Worm (Caenorhabditis elegans): ENCODE results near the gene B0563.7.

B0563.7 gene

DNA sequence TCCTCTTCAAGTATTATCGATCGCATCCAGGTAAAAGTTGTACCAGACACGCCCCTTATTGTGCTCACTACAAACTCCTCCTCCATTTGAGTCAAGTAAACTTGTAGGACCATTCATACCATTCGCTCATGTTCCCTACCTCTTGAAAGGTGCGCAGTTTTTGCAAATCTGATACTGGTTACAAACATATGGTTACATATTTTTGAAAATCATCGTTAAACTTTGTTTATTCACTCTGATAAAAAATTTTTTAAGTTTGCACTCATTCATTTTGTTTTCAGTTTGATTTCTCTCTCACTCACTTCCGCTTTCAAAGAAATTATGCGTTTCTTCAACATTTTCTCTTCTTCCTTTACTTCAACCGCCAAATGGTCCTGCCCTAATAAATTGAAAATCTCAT lies 17.1 kb upstream of the B0563.7 start, which contains the start of gene B0563.1:
B0563.1 (plus strand) TSS at position 301 of the 400 bp plus-strand sequence.
- no peak for TF ChIP-seq tbx-2 (tag; optimal IDR thresholded peaks at IDR 0.05)
- no peak for TF ChIP-seq unc-98 (GFP tag; IDR thresholded peaks at IDR 0.05)
- no peak for TF ChIP-seq fos-1 (tag; optimal IDR thresholded peaks at IDR 0.05)
- TF ChIP-seq lsy-2 (tag; optimal IDR thresholded peaks at IDR 0.05) = no peak
- TF ChIP-seq ceh-8 (GFP tag; optimal IDR thresholded peaks at IDR 0.05) = no peak
- TF ChIP-seq lin-35 (GFP tag; optimal IDR thresholded peaks at IDR 0.05) = no peak
- no peak for TF ChIP-seq dpl-1 (GFP tag; optimal IDR thresholded peaks at IDR 0.05)
- no peak for TF ChIP-seq zag-1 (tag; optimal IDR thresholded peaks at IDR 0.05)
- TF ChIP-seq efl-1 (optimal IDR thresholded peaks at IDR 0.05) = no peak
- peak in 1 of 2 experiments; percentile 24 for TF ChIP-seq efl-1 (GFP tag; optimal IDR thresholded peaks at IDR 0.05 in 1 of 2)

DNA sequence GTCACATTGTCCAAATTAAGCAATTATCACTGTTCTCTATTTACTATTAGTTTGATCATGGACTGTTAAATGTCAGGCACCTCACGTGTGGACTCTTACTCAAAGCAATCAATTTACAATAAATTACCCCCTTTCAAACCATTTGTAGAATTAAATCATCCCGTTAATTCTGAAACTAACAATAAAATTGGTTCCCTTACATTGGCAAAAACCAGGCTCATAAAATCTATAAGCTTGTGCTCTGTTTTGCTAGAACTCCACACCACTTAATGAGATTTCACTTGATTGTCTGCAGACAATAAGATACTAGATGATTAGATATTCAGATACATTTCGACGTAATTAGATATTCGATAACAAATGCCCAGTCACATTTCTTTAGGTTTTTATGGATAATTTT lies 15.9 kb upstream of the B0563.7 start:
- TF ChIP-seq nhr-84 (tag; optimal IDR thresholded peaks at IDR 0.05) = no peak
- TF ChIP-seq lsy-2 (tag; optimal IDR thresholded peaks at IDR 0.05) = no peak
- no peak for TF ChIP-seq isw-1 (GFP tag; IDR thresholded peaks at IDR 0.05)
- TF ChIP-seq mef-2 (tag; optimal IDR thresholded peaks at IDR 0.05) = no peak
- TF ChIP-seq mep-1 (tag; optimal IDR thresholded peaks at IDR 0.05) = no peak
- TF ChIP-seq fos-1 (tag; optimal IDR thresholded peaks at IDR 0.05) = no peak
- no peak for TF ChIP-seq elt-2 (tag; optimal IDR thresholded peaks at IDR 0.05)
- TF ChIP-seq lin-39 (tag; optimal IDR thresholded peaks at IDR 0.05) = no peak
- no peak for TF ChIP-seq lin-13 (GFP tag; optimal IDR thresholded peaks at IDR 0.05)
- TF ChIP-seq lin-15B (tag; optimal IDR thresholded peaks at IDR 0.05) = no peak
- no peak for TF ChIP-seq jun-1 (tag; optimal IDR thresholded peaks at IDR 0.05)
- no peak for TF ChIP-seq ceh-88 (GFP tag; IDR thresholded peaks at IDR 0.05)

DNA sequence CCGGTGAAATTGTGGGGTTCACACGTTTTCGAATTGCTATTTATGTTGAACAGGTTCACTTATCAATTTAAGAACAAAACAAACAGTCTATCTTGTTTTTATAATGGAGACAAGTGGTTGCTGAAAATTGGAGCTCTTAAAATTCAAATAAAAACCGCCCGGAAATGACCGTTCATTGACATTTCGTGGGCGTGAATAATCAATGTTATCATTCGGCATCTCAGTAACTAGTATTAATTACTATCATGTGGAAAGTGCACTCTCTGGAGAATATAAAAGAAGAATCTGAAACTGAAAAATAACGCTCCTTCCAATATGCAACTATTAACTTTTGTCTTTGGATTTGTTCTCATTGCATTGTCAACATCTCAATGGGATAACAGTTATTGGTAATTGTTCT lies 14.1 kb upstream of the B0563.7 start, which contains the start of gene B0563.9:
B0563.9 (plus strand) TSS at position 301 of the 400 bp plus-strand sequence.
- no peak for TF ChIP-seq snpc-4 (tag; optimal IDR thresholded peaks at IDR 0.05)
- TF ChIP-seq jun-1 (tag; optimal IDR thresholded peaks at IDR 0.05) = no peak
- no peak for TF ChIP-seq nhr-85 (tag)
- no peak for TF ChIP-seq nhr-11 (tag; optimal IDR thresholded peaks at IDR 0.05)
- no peak for TF ChIP-seq ama-1 (optimal IDR thresholded peaks at IDR 0.05)
- TF ChIP-seq nhr-20 (tag; optimal IDR thresholded peaks at IDR 0.05) = no peak
- TF ChIP-seq nhr-76 (tag; optimal IDR thresholded peaks at IDR 0.05) = no peak
- TF ChIP-seq egl-27 (tag; optimal IDR thresholded peaks at IDR 0.05) = no peak
- no peak for TF ChIP-seq mdl-1 (tag; optimal IDR thresholded peaks at IDR 0.05)
- no peak for TF ChIP-seq zag-1 (tag; optimal IDR thresholded peaks at IDR 0.05)

DNA sequence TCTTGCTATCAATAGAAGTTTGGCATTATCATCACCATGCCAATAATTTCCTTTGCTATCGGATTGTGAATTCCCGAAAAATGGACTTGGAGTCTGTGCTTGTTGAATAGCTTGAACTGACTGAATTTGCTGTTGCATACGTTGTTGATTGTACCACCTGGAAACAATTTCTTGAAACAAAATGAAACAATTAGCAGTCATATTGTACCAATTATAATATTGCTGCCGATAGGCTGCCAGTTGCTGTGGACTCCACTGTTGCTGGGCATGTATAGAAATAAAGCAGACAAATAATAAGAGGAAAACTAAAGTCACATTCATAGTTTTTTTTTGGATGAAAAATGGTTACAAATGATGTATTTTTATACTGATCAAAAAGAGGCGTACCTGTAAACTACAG lies 12.8 kb upstream of the B0563.7 start, which contains the start of gene B0563.10:
B0563.10 (minus strand) TSS at position 325 of the 400 bp plus-strand sequence.
- peak; percentile 96 for TF ChIP-seq dsc-1 (tag; optimal IDR thresholded peaks at IDR 0.05)
- TF ChIP-seq fkh-4 (tag; optimal IDR thresholded peaks at IDR 0.05; ENCODE audit: borderline replicate concordance) = peak; percentile 96
- no peak for TF ChIP-seq pqm-1 (tag; optimal IDR thresholded peaks at IDR 0.05)

DNA sequence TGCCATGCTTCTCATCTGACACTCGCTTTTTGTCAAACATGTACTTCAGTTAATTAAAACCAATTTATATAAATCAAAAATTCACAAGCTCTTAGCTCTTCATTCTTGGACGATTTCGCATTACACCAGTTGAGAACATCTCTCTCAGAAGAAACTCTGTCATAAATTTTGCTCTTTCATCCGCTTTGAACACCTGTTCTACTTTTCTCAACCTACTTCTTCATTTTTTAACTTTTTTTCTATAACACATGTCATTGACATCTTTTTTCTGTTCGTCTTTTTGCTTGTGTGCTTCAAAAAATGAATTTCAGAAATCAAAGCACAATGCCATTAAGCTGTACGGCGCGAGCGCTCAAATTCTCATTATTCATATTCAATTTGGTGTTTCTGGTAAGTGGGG lies 8.7 kb upstream of the B0563.7 start, which contains the start of gene tsp-11:
tsp-11 (plus strand) TSS at position 301 of the 400 bp plus-strand sequence.
- no peak for TF ChIP-seq nhr-20 (tag; optimal IDR thresholded peaks at IDR 0.05)
- TF ChIP-seq hlh-4 (tag; optimal IDR thresholded peaks at IDR 0.05) = no peak
- TF ChIP-seq xbp-1 (tag; optimal IDR thresholded peaks at IDR 0.05) = no peak
- TF ChIP-seq lin-15B (tag; optimal IDR thresholded peaks at IDR 0.05) = no peak
- TF ChIP-seq mab-9 (GFP tag; IDR thresholded peaks at IDR 0.05) = no peak

Measured in whole organism, L1 larva.